Fruit fly (Drosophila melanogaster): ENCODE data around the gene MFS3.

MFS3 gene

dm6 chr2L:1166326-1166725 lies 23.3 kb downstream of the MFS3 start, which contains the start of gene CG14341:
Gene CG14341, plus strand, starts transcription at chr2L:1166506.
- TF ChIP-seq Snoo (tag; optimal IDR thresholded peaks at IDR 0.05) (no peak), CG14655 (GFP tag; optimal IDR thresholded peaks at IDR 0.05) (no peak), CG8159 (tag; optimal IDR thresholded peaks at IDR 0.05) (no peak), fd96Ca (GFP tag; IDR thresholded peaks at IDR 0.05) (no peak), D1 (tag; optimal IDR thresholded peaks at IDR 0.05) (no peak), CG9948 (tag; optimal IDR thresholded peaks at IDR 0.05) (no peak), rn (GFP tag; IDR thresholded peaks at IDR 0.05) (no peak)

- peak; percentile 63 for TF ChIP-seq CG15710 (tag; optimal IDR thresholded peaks at IDR 0.05)
- TF ChIP-seq CG34367 (tag; optimal IDR thresholded peaks at IDR 0.05) = peak; percentile 3
- no peak for TF ChIP-seq CG10348 (GFP tag; IDR thresholded peaks at IDR 0.05)
- no peak for TF ChIP-seq gl (tag; optimal IDR thresholded peaks at IDR 0.05)
- peak; percentile 24; the same call in 1 of the 2 replicates for TF ChIP-seq Ets98B (GFP tag; IDR thresholded peaks at IDR 0.05)
- peak; percentile 22 for TF ChIP-seq CG9948 (tag; optimal IDR thresholded peaks at IDR 0.05)
- TF ChIP-seq D1 (tag; optimal IDR thresholded peaks at IDR 0.05) = no peak
- TF ChIP-seq CG13204 (GFP tag; optimal IDR thresholded peaks at IDR 0.05) = no peak
- peak; percentile 42 for TF ChIP-seq CG17806 (tag; optimal IDR thresholded peaks at IDR 0.05)
- TF ChIP-seq rn (GFP tag; IDR thresholded peaks at IDR 0.05) = no peak
- TF ChIP-seq EcR (GFP tag; optimal IDR thresholded peaks at IDR 0.05) = peak; percentile 99
- TF ChIP-seq CG12605 (GFP tag; IDR thresholded peaks at IDR 0.05) = no peak
- peak; percentile 42 for TF ChIP-seq CG8159 (tag; optimal IDR thresholded peaks at IDR 0.05)
- TF ChIP-seq Snoo (tag; optimal IDR thresholded peaks at IDR 0.05) = peak; percentile 9
- 0 out of 3 replicates have a peak, but pooled peaks have one; percentile 22 for TF ChIP-seq fd96Ca (GFP tag; IDR thresholded peaks at IDR 0.05)
- TF ChIP-seq Pif1A (GFP tag; optimal IDR thresholded peaks at IDR 0.05) = no peak
These were observed 26.9 kb downstream of the MFS3 start, which contains the start of the genes CG31922 and Plap for dm6 chr2L:1169867-1170415. Gene CG31922, plus strand, starts transcription at chr2L:1170181. Gene Plap, minus strand, starts transcription at chr2L:1170365.

dm6 chr2L:1172704-1173107 lies 29.7 kb downstream of the MFS3 start, which contains the start of the genes Charon and CG4887:
Gene Charon, minus strand, starts transcription at chr2L:1172805.
Gene CG4887, plus strand, starts transcription at chr2L:1173009.
- TF ChIP-seq CG9948 (tag; optimal IDR thresholded peaks at IDR 0.05) (peak; percentile 59), CG32121 (GFP tag; IDR thresholded peaks at IDR 0.05) (0 out of 2 replicates have a peak, but pooled peaks have one; percentile 16), CG13204 (GFP tag; optimal IDR thresholded peaks at IDR 0.05) (no peak), CG15710 (tag; optimal IDR thresholded peaks at IDR 0.05) (peak; percentile 80), CG12605 (GFP tag; IDR thresholded peaks at IDR 0.05) (no peak), CG10348 (GFP tag; IDR thresholded peaks at IDR 0.05) (no peak), D1 (tag; optimal IDR thresholded peaks at IDR 0.05) (no peak), CG8159 (tag; optimal IDR thresholded peaks at IDR 0.05) (peak; percentile 73), Snoo (tag; optimal IDR thresholded peaks at IDR 0.05) (peak; percentile 70), gl (tag; optimal IDR thresholded peaks at IDR 0.05) (no peak), Pif1A (GFP tag; optimal IDR thresholded peaks at IDR 0.05) (no peak), CG4496 (GFP tag; IDR thresholded peaks at IDR 0.05) (peak; percentile 74), Ets98B (GFP tag; IDR thresholded peaks at IDR 0.05) (peak; percentile 55), fd96Ca (GFP tag; IDR thresholded peaks at IDR 0.05) (peak; percentile 26; the same call in 1 of the 3 replicates), CG17806 (tag; optimal IDR thresholded peaks at IDR 0.05) (peak; percentile 63), CG34367 (tag; optimal IDR thresholded peaks at IDR 0.05) (no peak), EcR (GFP tag; optimal IDR thresholded peaks at IDR 0.05) (peak; percentile 84), CG8301 (tag; optimal IDR thresholded peaks at IDR 0.05) (no peak), rn (GFP tag; IDR thresholded peaks at IDR 0.05) (peak; percentile 49; the same call in 1 of the 2 replicates), CG14655 (GFP tag; optimal IDR thresholded peaks at IDR 0.05) (no peak), Pif1B (GFP tag; optimal IDR thresholded peaks at IDR 0.05) (no peak)

- TF ChIP-seq D1 (tag; optimal IDR thresholded peaks at IDR 0.05) = no peak
- TF ChIP-seq EcR (GFP tag; optimal IDR thresholded peaks at IDR 0.05) = no peak
- TF ChIP-seq CG14655 (GFP tag; optimal IDR thresholded peaks at IDR 0.05) = no peak
- TF ChIP-seq CG34367 (tag; optimal IDR thresholded peaks at IDR 0.05) = no peak
- no peak for TF ChIP-seq CG13204 (GFP tag; optimal IDR thresholded peaks at IDR 0.05)
- no peak for TF ChIP-seq CG8159 (tag; optimal IDR thresholded peaks at IDR 0.05)
- peak; percentile 48 for TF ChIP-seq Ets98B (GFP tag; IDR thresholded peaks at IDR 0.05)
- TF ChIP-seq CG4496 (GFP tag; IDR thresholded peaks at IDR 0.05) = peak; percentile 68
- TF ChIP-seq fd96Ca (GFP tag; IDR thresholded peaks at IDR 0.05) = no peak
- TF ChIP-seq CG32121 (GFP tag; IDR thresholded peaks at IDR 0.05) = no peak
- no peak for TF ChIP-seq Snoo (tag; optimal IDR thresholded peaks at IDR 0.05)
- TF ChIP-seq Pif1B (GFP tag; optimal IDR thresholded peaks at IDR 0.05) = no peak
- TF ChIP-seq CG15710 (tag; optimal IDR thresholded peaks at IDR 0.05) = peak; percentile 21
- TF ChIP-seq rn (GFP tag; IDR thresholded peaks at IDR 0.05) = no peak
- TF ChIP-seq gl (tag; optimal IDR thresholded peaks at IDR 0.05) = peak; percentile 14
- TF ChIP-seq Pif1A (GFP tag; optimal IDR thresholded peaks at IDR 0.05) = no peak
- TF ChIP-seq CG12605 (GFP tag; IDR thresholded peaks at IDR 0.05) = no peak
- no peak for TF ChIP-seq CG8301 (tag; optimal IDR thresholded peaks at IDR 0.05)
- TF ChIP-seq CG9948 (tag; optimal IDR thresholded peaks at IDR 0.05) = no peak
- TF ChIP-seq CG17806 (tag; optimal IDR thresholded peaks at IDR 0.05) = no peak
- no peak for TF ChIP-seq CG10348 (GFP tag; IDR thresholded peaks at IDR 0.05)
These were observed 34.5 kb downstream of the MFS3 start, which contains the start of gene CG4896 for dm6 chr2L:1177522-1177921. Gene CG4896, plus strand, starts transcription at chr2L:1177690.

- TF ChIP-seq EcR (GFP tag; optimal IDR thresholded peaks at IDR 0.05) = peak; percentile 37
- no peak for TF ChIP-seq CG12605 (GFP tag; IDR thresholded peaks at IDR 0.05)
- TF ChIP-seq CG32121 (GFP tag; IDR thresholded peaks at IDR 0.05) = 0 out of 2 replicates have a peak, but pooled peaks have one; percentile 12
These were observed 40.8 kb downstream of the MFS3 start, which contains the start of the genes CG5126 and Tgt for dm6 chr2L:1183799-1184198. Gene CG5126, minus strand, starts transcription at chr2L:1184020. Gene Tgt, plus strand, starts transcription at chr2L:1184065.

Data from whole organism, pupa.